Fruit fly (Drosophila melanogaster) whole organism, embryonic: ENCODE measurements around the gene tank.

Source experiments
- Aef1 ChIP-seq: fragments of 200-800 bp; sonication (Bioruptor generic); IDR thresholded peaks from 3 replicates; pipeline ENCODE4 v1.3.6; 2022; ENCODE audit warnings: missing biosample characterization, missing genetic modification characterization
- Antp ChIP-seq: fragments of 200-800 bp; sonication (Bioruptor generic); optimal IDR thresholded peaks from 3 replicates; lab custom pipeline; 2016; ENCODE audit warnings: missing biosample characterization, missing genetic modification characterization
- Awh ChIP-seq: fragments of 200-800 bp; sonication (Bioruptor generic); IDR thresholded peaks from 2 replicates; pipeline ENCODE4, ENCODE4 v1.3.6; 2022; ENCODE audit warnings: missing biosample characterization, missing genetic modification characterization
- B-H1 ChIP-seq: fragments of 200-800 bp; sonication (Bioruptor generic); IDR thresholded peaks from 3 replicates; pipeline ENCODE4 v1.3.6; 2022; ENCODE audit warnings: missing biosample characterization, missing genetic modification characterization
- Blimp-1 ChIP-seq: fragments of 200-800 bp; sonication (Bioruptor generic); optimal IDR thresholded peaks from 3 replicates; lab custom pipeline; 2018; ENCODE audit warnings: missing biosample characterization, missing genetic modification characterization, mild to moderate bottlenecking, moderate library complexity, missing genetic modification reagents
- CG10267 ChIP-seq: fragments of 200-800 bp; sonication (Bioruptor generic); optimal IDR thresholded peaks from 2 replicates; lab custom pipeline; 2018; ENCODE audit warnings: missing biosample characterization, mild to moderate bottlenecking, missing genetic modification characterization, moderate library complexity
- CG10462 ChIP-seq: fragments of 200-800 bp; sonication (Bioruptor generic); optimal IDR thresholded peaks from 2 replicates; lab custom pipeline; 2016; ENCODE audit warnings: missing biosample characterization, missing genetic modification characterization
- CG11696 ChIP-seq: fragments of 200-800 bp; sonication (Bioruptor generic); IDR thresholded peaks from 2 replicates; pipeline ENCODE4 v1.3.6; 2022; ENCODE audit warnings: missing biosample characterization, missing genetic modification characterization
- CG1647 ChIP-seq: fragments of 200-800 bp; sonication (Bioruptor generic); optimal IDR thresholded peaks from 3 replicates; lab custom pipeline; 2016; ENCODE audit warnings: missing biosample characterization, missing genetic modification characterization
- CG17361 ChIP-seq: fragments of 200-800 bp; sonication (Bioruptor generic); IDR thresholded peaks from 3 replicates; pipeline ENCODE4 v1.3.6; 2022; ENCODE audit warnings: missing biosample characterization, missing genetic modification characterization
- CG18764 ChIP-seq: fragments of 200-800 bp; sonication (Bioruptor generic); optimal IDR thresholded peaks from 3 replicates; lab custom pipeline; 2016; ENCODE audit warnings: missing biosample characterization, missing genetic modification characterization
- CG2120 ChIP-seq: fragments of 200-800 bp; sonication (Bioruptor generic); optimal IDR thresholded peaks from 3 replicates; lab custom pipeline; 2016; ENCODE audit warnings: missing biosample characterization, missing genetic modification characterization
- CG30020 ChIP-seq: fragments of 200-800 bp; optimal IDR thresholded peaks from 2 replicates; lab custom pipeline; 2019; ENCODE audit warnings: missing biosample characterization, mild to moderate bottlenecking, missing genetic modification characterization, moderate library complexity
- CG32532 ChIP-seq: fragments of 200-800 bp; sonication (Bioruptor generic); IDR thresholded peaks from 2 replicates; pipeline ENCODE4 v1.3.6; 2022; ENCODE audit warnings: missing biosample characterization, missing genetic modification characterization
- CG42726 ChIP-seq: fragments of 200-800 bp; sonication (Bioruptor generic); IDR thresholded peaks from 2 replicates; pipeline ENCODE4 v1.3.6; 2022; ENCODE audit warnings: missing biosample characterization, missing genetic modification characterization; ENCODE audit not compliant: partially characterized antibody
- CG5180 ChIP-seq: fragments of 200-800 bp; sonication (Bioruptor generic); optimal IDR thresholded peaks from 3 replicates; lab custom pipeline; 2017; ENCODE audit warnings: missing biosample characterization, missing genetic modification characterization, mild to moderate bottlenecking, moderate library complexity, missing genetic modification reagents
- CG9876 ChIP-seq: fragments of 200-800 bp; sonication (Bioruptor generic); optimal IDR thresholded peaks from 2 replicates; lab custom pipeline; 2016; ENCODE audit warnings: missing biosample characterization, missing genetic modification characterization
- CoRest ChIP-seq: fragments of 200-800 bp; sonication (Bioruptor generic); optimal IDR thresholded peaks from 3 replicates; lab custom pipeline; 2018; ENCODE audit warnings: missing biosample characterization, mild to moderate bottlenecking, missing genetic modification characterization, moderate library complexity
- Dref ChIP-seq: fragments of 200-800 bp; sonication (Bioruptor generic); IDR thresholded peaks from 2 replicates; pipeline ENCODE4 v1.3.6; 2022; ENCODE audit warnings: missing biosample characterization, missing genetic modification characterization
- Ets65A ChIP-seq: fragments of 200-800 bp; sonication (Bioruptor generic); peaks from one replicate; lab custom pipeline; 2016; ENCODE audit warnings: missing biosample characterization, missing genetic modification characterization
- Oli ChIP-seq: fragments of 200-800 bp; sonication (Bioruptor generic); optimal IDR thresholded peaks from 2 replicates; lab custom pipeline; 2018; ENCODE audit warnings: missing biosample characterization, mild to moderate bottlenecking, missing genetic modification characterization, moderate library complexity
- Opbp ChIP-seq: fragments of 200-800 bp; sonication (Bioruptor generic); IDR thresholded peaks from 3 replicates; pipeline ENCODE4 v1.3.6; 2022; ENCODE audit warnings: missing biosample characterization, missing genetic modification characterization; ENCODE audit not compliant: partially characterized antibody
- PHDP ChIP-seq: fragments of 200-800 bp; sonication (Bioruptor generic); optimal IDR thresholded peaks from 3 replicates; lab custom pipeline; 2018; ENCODE audit warnings: missing biosample characterization, mild to moderate bottlenecking, missing genetic modification characterization, moderate library complexity
- Trl ChIP-seq, 3 experiments: fragments of >200 bp in 2 of 3; fragments of 200-800 bp in 1 of 3; sonication (Bioruptor generic) in 1 of 3; optimal IDR thresholded peaks; 2 replicates in 1 of 3; 3 replicates in 2 of 3; lab custom pipeline; 2016 to 2017; ENCODE audit warnings: missing biosample characterization in 1 of 3, missing genetic modification characterization in 1 of 3
- abd-A ChIP-seq: fragments of 200-800 bp; sonication (Bioruptor generic); optimal IDR thresholded peaks from 3 replicates; lab custom pipeline; 2019; ENCODE audit warnings: missing biosample characterization, mild to moderate bottlenecking, missing genetic modification characterization, moderate library complexity
- ato ChIP-seq: fragments of 200-800 bp; sonication (Bioruptor generic); IDR thresholded peaks from 2 replicates; pipeline ENCODE4 v1.3.6; 2022; ENCODE audit warnings: missing biosample characterization, missing genetic modification characterization; ENCODE audit not compliant: partially characterized antibody
- dm ChIP-seq: fragments of 200-800 bp; sonication (Bioruptor generic); optimal IDR thresholded peaks from 3 replicates; lab custom pipeline; 2016; ENCODE audit warnings: missing biosample characterization, missing genetic modification characterization
- en ChIP-seq: fragments of 200-800 bp; sonication (Bioruptor generic); optimal IDR thresholded peaks from 2 replicates; lab custom pipeline; 2016; ENCODE audit warnings: missing biosample characterization, missing genetic modification characterization
- eve ChIP-seq, 2 experiments: fragments of >200 bp; optimal IDR thresholded peaks; 2 replicates each; lab custom pipeline; 2017; ENCODE audit warnings: missing biosample characterization in 2 of 2, missing genetic modification characterization in 2 of 2
- fd64A ChIP-seq: fragments of 200-800 bp; sonication (Bioruptor generic); optimal IDR thresholded peaks from 3 replicates; lab custom pipeline; 2018; ENCODE audit warnings: missing biosample characterization, mild to moderate bottlenecking, missing genetic modification characterization
- hbn ChIP-seq: fragments of 200-800 bp; sonication (Bioruptor generic); IDR thresholded peaks from 2 replicates; pipeline ENCODE4 v1.3.6; 2022; ENCODE audit warnings: missing biosample characterization, missing genetic modification characterization; ENCODE audit not compliant: partially characterized antibody
- kah ChIP-seq: fragments of 200-800 bp; sonication (Bioruptor generic); optimal IDR thresholded peaks from 2 replicates; lab custom pipeline; 2018; ENCODE audit warnings: missing biosample characterization, mild to moderate bottlenecking, missing genetic modification characterization
- klu ChIP-seq: fragments of 200-800 bp; sonication (Bioruptor generic); IDR thresholded peaks from 2 replicates; pipeline ENCODE4 v1.3.6; 2022; ENCODE audit warnings: missing biosample characterization, missing genetic modification characterization
- lola ChIP-seq, 3 experiments: fragments of >200 bp in 2 of 3; fragments of 200-800 bp in 1 of 3; sonication (Bioruptor generic) in 1 of 3; optimal IDR thresholded peaks; 2 replicates each; lab custom pipeline; 2017 to 2019; ENCODE audit warnings: missing biosample characterization in 3 of 3, missing genetic modification characterization in 3 of 3, mild to moderate bottlenecking in 1 of 3, moderate library complexity in 1 of 3
- lov ChIP-seq, 2 experiments: fragments of 200-800 bp in 1 of 2; fragments of >200 bp in 1 of 2; sonication (Bioruptor generic) in 1 of 2; IDR thresholded peaks in 1 of 2; optimal IDR thresholded peaks in 1 of 2; 2 replicates in 1 of 2; 3 replicates in 1 of 2; pipeline versions ENCODE4 v1.3.6 to Lab custom; 2017 to 2022; ENCODE audit warnings: missing biosample characterization in 1 of 2, missing genetic modification characterization in 1 of 2
- pita ChIP-seq: fragments of 200-800 bp; sonication (Bioruptor generic); optimal IDR thresholded peaks from 2 replicates; lab custom pipeline; 2017; ENCODE audit warnings: missing biosample characterization, mild to moderate bottlenecking, missing genetic modification characterization
- sens-2 ChIP-seq: fragments of 200-800 bp; sonication (Bioruptor generic); IDR thresholded peaks from 2 replicates; pipeline ENCODE4 v1.3.6; 2022; ENCODE audit warnings: missing biosample characterization, missing genetic modification characterization
- seq ChIP-seq: fragments of 200-800 bp; sonication (Bioruptor generic); IDR thresholded peaks from 2 replicates; pipeline ENCODE4 v1.3.6; 2022; ENCODE audit warnings: missing biosample characterization, missing genetic modification characterization
- sisA ChIP-seq: fragments of 200-800 bp; sonication (Bioruptor generic); IDR thresholded peaks from 2 replicates; pipeline ENCODE4 v1.3.6; 2022; ENCODE audit warnings: missing biosample characterization, missing genetic modification characterization
- sna ChIP-seq: fragments of 200-800 bp; sonication (Bioruptor generic); IDR thresholded peaks from 2 replicates; pipeline ENCODE4 v1.3.6; 2022; ENCODE audit warnings: missing biosample characterization, missing genetic modification characterization; ENCODE audit not compliant: partially characterized antibody
- so ChIP-seq: fragments of 200-800 bp; sonication (Bioruptor generic); IDR thresholded peaks from 3 replicates; pipeline ENCODE4 v1.3.6; 2022; ENCODE audit warnings: missing biosample characterization, missing genetic modification characterization
- sqz ChIP-seq: fragments of 200-800 bp; sonication (Bioruptor generic); optimal IDR thresholded peaks from 3 replicates; lab custom pipeline; 2018; ENCODE audit warnings: missing biosample characterization, mild to moderate bottlenecking, missing genetic modification characterization
- tap ChIP-seq: fragments of 200-800 bp; optimal IDR thresholded peaks from 3 replicates; lab custom pipeline; 2019; ENCODE audit warnings: missing biosample characterization, mild to moderate bottlenecking, missing genetic modification characterization, moderate library complexity
- trem ChIP-seq: fragments of 200-800 bp; optimal IDR thresholded peaks from 3 replicates; lab custom pipeline; 2019; ENCODE audit warnings: missing biosample characterization, mild to moderate bottlenecking, missing genetic modification characterization, moderate library complexity
- ttk ChIP-seq: fragments of 200-800 bp; sonication (Bioruptor generic); IDR thresholded peaks from 2 replicates; pipeline ENCODE4 v2.1.2; 2022; ENCODE audit warnings: missing biosample characterization, missing genetic modification characterization
- unc-4 ChIP-seq: fragments of 200-800 bp; sonication (Bioruptor generic); IDR thresholded peaks from 2 replicates; pipeline ENCODE4 v1.3.6; 2022; ENCODE audit warnings: missing biosample characterization, missing genetic modification characterization; ENCODE audit not compliant: partially characterized antibody
- z ChIP-seq: fragments of 200-800 bp; sonication (Bioruptor generic); IDR thresholded peaks from 3 replicates; pipeline ENCODE4 v1.3.6; 2022; ENCODE audit warnings: missing biosample characterization, missing genetic modification characterization
- zen ChIP-seq: fragments of 200-800 bp; sonication (Bioruptor generic); optimal IDR thresholded peaks from 3 replicates; lab custom pipeline; 2018; ENCODE audit warnings: missing biosample characterization, mild to moderate bottlenecking, missing genetic modification characterization, moderate library complexity
- zf30C ChIP-seq: fragments of 200-800 bp; sonication (Bioruptor generic); optimal IDR thresholded peaks from 3 replicates; lab custom pipeline; 2018; ENCODE audit warnings: missing biosample characterization, mild to moderate bottlenecking, missing genetic modification characterization

tank gene

dm6 chr2L:4850356-4850755 lies 12.6 kb upstream of the tank start, which contains the start of the genes mRpS2 and Mon1 (continued):
- TF ChIP-seq lov (optimal IDR thresholded peaks at IDR 0.05; lab: Kevin White, UChicago) (no peak), lov (GFP tag; IDR thresholded peaks at IDR 0.05; lab: Robert Waterston, UW) (peak; percentile 93), lola (GFP tag; optimal IDR thresholded peaks at IDR 0.05; lab: Kevin White, UChicago) (peak in 1 of 3 experiments; percentile 94), zf30C (GFP tag; lab: Kevin White, UChicago) (no peak), ato (GFP tag; lab: Robert Waterston, UW) (no peak), CG11696 (GFP tag; lab: Robert Waterston, UW) (peak; percentile 93), CG42726 (GFP tag; lab: Robert Waterston, UW) (no peak), hbn (GFP tag; lab: Robert Waterston, UW) (no peak), CG5180 (peak; percentile 74), Awh (GFP tag; lab: Robert Waterston, UW) (peak; percentile 98), CG18764 (GFP tag; lab: Kevin White, UChicago) (peak; percentile 95), tap (peak; percentile 94), eve (GFP tag; optimal IDR thresholded peaks at IDR 0.05; lab: Kevin White, UChicago) (no peak), unc-4 (GFP tag; lab: Robert Waterston, UW) (peak; percentile 36; the same call in 1 of the 2 replicates), sens-2 (GFP tag; lab: Robert Waterston, UW) (peak; percentile 88), kah (peak; percentile 70), dm (GFP tag; lab: Kevin White, UChicago) (peak; percentile 57), sisA (GFP tag; lab: Robert Waterston, UW) (peak; percentile 94), abd-A (tag; lab: Kevin White, UChicago) (no peak), so (GFP tag; lab: Robert Waterston, UW) (peak; percentile 96), z (GFP tag; lab: Robert Waterston, UW) (peak; percentile 31; the same call in 1 of the 3 replicates), sqz (GFP tag; lab: Kevin White, UChicago) (peak; percentile 69), trem (tag; lab: Kevin White, UChicago) (peak; percentile 94), CG1647 (peak; percentile 85), fd64A (peak; percentile 37), Trl (optimal IDR thresholded peaks at IDR 0.05; lab: Kevin White, UChicago) (no peak), Trl (GFP tag; optimal IDR thresholded peaks at IDR 0.05; lab: Kevin White, UChicago) (peak; percentile 87), CG10462 (peak; percentile 88), Aef1 (GFP tag; lab: Robert Waterston, UW) (peak; percentile 96), sna (GFP tag; lab: Robert Waterston, UW) (no peak), klu (GFP tag; lab: Robert Waterston, UW) (peak; percentile 89), CG10267 (tag; lab: Kevin White, UChicago) (peak; percentile 99), zen (peak; percentile 96), ttk (peak; percentile 95), Ets65A (peak; percentile 98), CG17361 (GFP tag; lab: Robert Waterston, UW) (peak; percentile 98), Dref (GFP tag; lab: Robert Waterston, UW) (0 out of 2 replicates have a peak, but pooled peaks have one; percentile 37), Blimp-1 (GFP tag; lab: Kevin White, UChicago) (peak; percentile 95), CG32532 (GFP tag; lab: Robert Waterston, UW) (peak; percentile 98), CG2120 (peak; percentile 95), Opbp (GFP tag; lab: Robert Waterston, UW) (no peak), B-H1 (GFP tag; lab: Robert Waterston, UW) (peak; percentile 96), Oli (tag; lab: Kevin White, UChicago) (peak; percentile 93), Antp (peak; percentile 74), CG30020 (tag; lab: Kevin White, UChicago) (peak; percentile 81), seq (peak; percentile 90), CG9876 (peak; percentile 49), CoRest (tag; lab: Kevin White, UChicago) (peak; percentile 96), pita (GFP tag; lab: Kevin White, UChicago) (no peak), PHDP (tag; lab: Kevin White, UChicago) (peak; percentile 98), en (peak; percentile 35)
